Fruit fly (Drosophila melanogaster) whole organism, embryonic: Measurements from ENCODE around the gene sau.

Experiments used
- Aef1 ChIP-seq: fragments of 200-800 bp; sonication (Bioruptor generic); IDR thresholded peaks from 3 replicates; pipeline ENCODE4 v1.3.6; 2022; ENCODE audit warnings: missing biosample characterization, missing genetic modification characterization
- Bgb ChIP-seq: fragments of 200-800 bp; sonication (Bioruptor generic); IDR thresholded peaks from 2 replicates; pipeline ENCODE4 v1.3.6; 2022; ENCODE audit warnings: missing biosample characterization, missing genetic modification characterization; ENCODE audit not compliant: partially characterized antibody
- CG10565 ChIP-seq: fragments of 200-800 bp; sonication (Bioruptor generic); optimal IDR thresholded peaks from 3 replicates; lab custom pipeline; 2016; ENCODE audit warnings: missing biosample characterization, mild to moderate bottlenecking, missing genetic modification characterization
- CG10979 ChIP-seq: fragments of 200-800 bp; sonication (Bioruptor generic); optimal IDR thresholded peaks from 2 replicates; lab custom pipeline; 2018; ENCODE audit warnings: missing biosample characterization, mild to moderate bottlenecking, missing genetic modification characterization, moderate library complexity
- CG12219 ChIP-seq: fragments of 200-800 bp; sonication (Bioruptor generic); optimal IDR thresholded peaks from 3 replicates; lab custom pipeline; 2018; ENCODE audit warnings: missing biosample characterization, mild to moderate bottlenecking, missing genetic modification characterization
- CG12236 ChIP-seq: fragments of 200-800 bp; sonication (Bioruptor generic); optimal IDR thresholded peaks from 2 replicates; lab custom pipeline; 2016; ENCODE audit warnings: missing biosample characterization, missing genetic modification characterization
- CG13123 ChIP-seq: fragments of 200-800 bp; sonication (Bioruptor generic); optimal IDR thresholded peaks from 2 replicates; lab custom pipeline; 2016; ENCODE audit warnings: missing biosample characterization, missing genetic modification characterization
- CG1603 ChIP-seq: fragments of 200-800 bp; sonication (Bioruptor generic); optimal IDR thresholded peaks from 2 replicates; lab custom pipeline; 2019; ENCODE audit warnings: missing biosample characterization, mild to moderate bottlenecking, missing genetic modification characterization, moderate library complexity
- CG16815 ChIP-seq: fragments of 200-800 bp; sonication (Bioruptor generic); optimal IDR thresholded peaks from 3 replicates; lab custom pipeline; 2017; ENCODE audit warnings: missing biosample characterization, mild to moderate bottlenecking, missing genetic modification characterization
- CG17328 ChIP-seq: fragments of 200-800 bp; sonication (Bioruptor generic); IDR thresholded peaks from 2 replicates; pipeline ENCODE4 v1.3.6; 2022; ENCODE audit warnings: missing biosample characterization, missing genetic modification characterization
- CG17568 ChIP-seq: fragments of 200-800 bp; sonication (Bioruptor generic); optimal IDR thresholded peaks from 2 replicates; lab custom pipeline; 2018; ENCODE audit warnings: missing biosample characterization, mild to moderate bottlenecking, missing genetic modification characterization, moderate library complexity
- CG18262 ChIP-seq: fragments of 200-800 bp; optimal IDR thresholded peaks from 3 replicates; lab custom pipeline; 2019; ENCODE audit warnings: missing biosample characterization, mild to moderate bottlenecking, missing genetic modification characterization, moderate library complexity
- CG2678 ChIP-seq: fragments of 200-800 bp; sonication (Bioruptor generic); optimal IDR thresholded peaks from 3 replicates; lab custom pipeline; 2019; ENCODE audit warnings: missing biosample characterization, mild to moderate bottlenecking, missing genetic modification characterization, moderate library complexity
- CG31224 ChIP-seq: fragments of 200-800 bp; sonication (Bioruptor generic); IDR thresholded peaks from 2 replicates; pipeline ENCODE4 v1.3.6; 2022; ENCODE audit warnings: missing biosample characterization, missing genetic modification characterization
- CG32532 ChIP-seq: fragments of 200-800 bp; sonication (Bioruptor generic); IDR thresholded peaks from 2 replicates; pipeline ENCODE4 v1.3.6; 2022; ENCODE audit warnings: missing biosample characterization, missing genetic modification characterization
- CG3407 ChIP-seq: fragments of 200-800 bp; sonication (Bioruptor generic); optimal IDR thresholded peaks from 2 replicates; lab custom pipeline; 2018; ENCODE audit warnings: missing biosample characterization, mild to moderate bottlenecking, missing genetic modification characterization
- CG6689 ChIP-seq: fragments of 200-800 bp; sonication (Bioruptor generic); IDR thresholded peaks from 2 replicates; pipeline ENCODE4 v1.3.6; 2022; ENCODE audit warnings: missing biosample characterization, missing genetic modification characterization
- CG6791 ChIP-seq: fragments of 200-800 bp; sonication (Bioruptor generic); IDR thresholded peaks from 3 replicates; pipeline ENCODE4 v1.3.6; 2022; ENCODE audit warnings: missing biosample characterization, missing genetic modification characterization; ENCODE audit not compliant: partially characterized antibody
- CG7839 ChIP-seq: fragments of 200-800 bp; sonication (Bioruptor generic); optimal IDR thresholded peaks from 3 replicates; lab custom pipeline; 2018; ENCODE audit warnings: missing biosample characterization, mild to moderate bottlenecking, missing genetic modification characterization, moderate library complexity
- CG7963 ChIP-seq: fragments of 200-800 bp; sonication (Bioruptor generic); IDR thresholded peaks from 3 replicates; pipeline ENCODE4 v1.3.6; 2022; ENCODE audit warnings: missing biosample characterization, missing genetic modification characterization; ENCODE audit not compliant: partially characterized antibody
- D19A ChIP-seq: fragments of 200-800 bp; optimal IDR thresholded peaks from 3 replicates; lab custom pipeline; 2019; ENCODE audit warnings: missing biosample characterization, mild to moderate bottlenecking, missing genetic modification characterization, moderate library complexity
- Deaf1 ChIP-seq: fragments of 200-800 bp; optimal IDR thresholded peaks from 3 replicates; lab custom pipeline; 2019; ENCODE audit warnings: missing biosample characterization, mild to moderate bottlenecking, missing genetic modification characterization, moderate library complexity
- Fer3 ChIP-seq: fragments of 200-800 bp; sonication (Bioruptor generic); optimal IDR thresholded peaks from 2 replicates; lab custom pipeline; 2018; ENCODE audit warnings: missing biosample characterization, mild to moderate bottlenecking, missing genetic modification characterization, moderate library complexity
- Gsc ChIP-seq: fragments of 200-800 bp; sonication (Bioruptor generic); IDR thresholded peaks from 2 replicates; pipeline ENCODE4 v1.3.6; 2022; ENCODE audit warnings: missing biosample characterization, missing genetic modification characterization
- Hey ChIP-seq: fragments of 200-800 bp; sonication (Bioruptor generic); optimal IDR thresholded peaks from 3 replicates; lab custom pipeline; 2018; ENCODE audit warnings: missing biosample characterization, mild to moderate bottlenecking, missing genetic modification characterization
- HmgZ ChIP-seq: fragments of 200-800 bp; sonication (Bioruptor generic); optimal IDR thresholded peaks from 2 replicates; lab custom pipeline; 2018; ENCODE audit warnings: missing biosample characterization, mild to moderate bottlenecking, missing genetic modification characterization
- Jarid2 ChIP-seq: fragments of 200-800 bp; sonication (Bioruptor generic); optimal IDR thresholded peaks from 3 replicates; lab custom pipeline; 2017; ENCODE audit warnings: mild to moderate bottlenecking, missing biosample characterization, missing genetic modification reagents, missing genetic modification characterization
- Lhr ChIP-seq: fragments of 200-800 bp; sonication (Bioruptor generic); optimal IDR thresholded peaks from 3 replicates; lab custom pipeline; 2017; ENCODE audit warnings: mild to moderate bottlenecking, missing biosample characterization, missing genetic modification reagents, missing genetic modification characterization
- Lim3 ChIP-seq: fragments of 200-800 bp; sonication (Bioruptor generic); IDR thresholded peaks from 2 replicates; pipeline ENCODE4 v1.3.6; 2022; ENCODE audit warnings: missing biosample characterization, missing genetic modification characterization
- Med ChIP-seq: fragments of 200-800 bp; sonication (Bioruptor generic); peaks from one replicate; lab custom pipeline; 2016; ENCODE audit warnings: missing biosample characterization, missing genetic modification characterization, mild to moderate bottlenecking, inconsistent platforms, moderate library complexity
- NK7.1 ChIP-seq: fragments of 200-800 bp; sonication (Bioruptor generic); optimal IDR thresholded peaks from 3 replicates; lab custom pipeline; 2016; ENCODE audit warnings: missing biosample characterization, missing genetic modification characterization
- Nf-YA ChIP-seq: fragments of 200-800 bp; sonication (Bioruptor generic); IDR thresholded peaks from 2 replicates; pipeline ENCODE4 v1.3.6; 2022; ENCODE audit warnings: missing biosample characterization, missing genetic modification characterization
- Sox102F ChIP-seq: fragments of 200-800 bp; sonication (Bioruptor generic); optimal IDR thresholded peaks from 2 replicates; lab custom pipeline; 2018; ENCODE audit warnings: missing biosample characterization, mild to moderate bottlenecking, missing genetic modification characterization, moderate library complexity
- TFAM ChIP-seq: fragments of 200-800 bp; sonication (Bioruptor generic); optimal IDR thresholded peaks from 2 replicates; lab custom pipeline; 2017; ENCODE audit warnings: missing biosample characterization, missing genetic modification characterization, inconsistent platforms
- al ChIP-seq: fragments of 200-800 bp; sonication (Bioruptor generic); IDR thresholded peaks from 2 replicates; pipeline ENCODE4 v1.3.6; 2022; ENCODE audit warnings: missing biosample characterization, missing genetic modification characterization
- cato ChIP-seq: fragments of 200-800 bp; sonication (Bioruptor generic); optimal IDR thresholded peaks from 2 replicates; lab custom pipeline; 2016; ENCODE audit warnings: missing biosample characterization, missing genetic modification characterization, borderline replicate concordance
- eyg ChIP-seq: fragments of 200-800 bp; sonication (Bioruptor generic); optimal IDR thresholded peaks from 3 replicates; lab custom pipeline; 2016; ENCODE audit warnings: missing biosample characterization, missing genetic modification characterization
- gem ChIP-seq: fragments of 200-800 bp; sonication (Bioruptor generic); optimal IDR thresholded peaks from 2 replicates; lab custom pipeline; 2019; ENCODE audit warnings: missing biosample characterization, mild to moderate bottlenecking, missing genetic modification characterization, moderate library complexity
- gfzf ChIP-seq: fragments of 200-800 bp; sonication (Bioruptor generic); optimal IDR thresholded peaks from 2 replicates; lab custom pipeline; 2016; ENCODE audit warnings: missing biosample characterization, mild to moderate bottlenecking, missing genetic modification characterization, moderate library complexity
- gsb ChIP-seq: fragments of 200-800 bp; sonication (Bioruptor generic); IDR thresholded peaks from 2 replicates; pipeline ENCODE4 v1.3.6; 2022; ENCODE audit warnings: missing biosample characterization, missing genetic modification characterization
- gt ChIP-seq: fragments of 200-800 bp; sonication (Bioruptor generic); IDR thresholded peaks from 2 replicates; pipeline ENCODE4 v1.3.6; 2022; ENCODE audit warnings: missing biosample characterization, missing genetic modification characterization
- odd ChIP-seq: fragments of 200-800 bp; sonication (Bioruptor generic); optimal IDR thresholded peaks from 2 replicates; lab custom pipeline; 2017; ENCODE audit warnings: missing biosample characterization, mild to moderate bottlenecking, missing genetic modification characterization
- otp ChIP-seq: fragments of 200-800 bp; sonication (Bioruptor generic); IDR thresholded peaks from 3 replicates; pipeline ENCODE4, ENCODE4 v1.3.6; 2022; ENCODE audit warnings: missing biosample characterization, missing genetic modification characterization
- sima ChIP-seq: fragments of 200-800 bp; sonication (Bioruptor generic); optimal IDR thresholded peaks from 2 replicates; lab custom pipeline; 2016; ENCODE audit warnings: missing biosample characterization, missing genetic modification characterization
- slou ChIP-seq: fragments of 200-800 bp; sonication (Bioruptor generic); optimal IDR thresholded peaks from 3 replicates; lab custom pipeline; 2016; ENCODE audit warnings: missing biosample characterization, missing genetic modification characterization
- tgo ChIP-seq: fragments of 200-800 bp; sonication (Bioruptor generic); IDR thresholded peaks from 3 replicates; pipeline ENCODE4 v1.3.6; 2022; ENCODE audit warnings: missing biosample characterization, missing genetic modification characterization
- vvl ChIP-seq: fragments of 200-800 bp; sonication (Bioruptor generic); IDR thresholded peaks from 2 replicates; pipeline ENCODE4 v1.3.6; 2022; ENCODE audit warnings: missing biosample characterization, missing genetic modification characterization
- zfh1 ChIP-seq: fragments of 200-800 bp; sonication (Bioruptor generic); IDR thresholded peaks from 3 replicates; pipeline ENCODE4 v1.3.6; 2022; ENCODE audit warnings: missing biosample characterization, missing genetic modification characterization

The sau gene

dm6 chr2L:2177969-2178809 lies 48.0 kb upstream of the sau start, which contains the start of gene aop (continued):
- TF ChIP-seq Nf-YA: no peak
- TF ChIP-seq cato (GFP tag; lab: Kevin White, UChicago): no peak
- no peak for TF ChIP-seq Lhr
- no peak for TF ChIP-seq gfzf
- peak; percentile 7; the same call in 1 of the 2 replicates for TF ChIP-seq Bgb (GFP tag; lab: Robert Waterston, UW)
- no peak for TF ChIP-seq sima (GFP tag; lab: Kevin White, UChicago)
- no peak for TF ChIP-seq gem (tag; lab: Kevin White, UChicago)
- no peak for TF ChIP-seq CG31224 (GFP tag; lab: Robert Waterston, UW)
- TF ChIP-seq CG16815 (GFP tag; lab: Kevin White, UChicago): no peak
- TF ChIP-seq tgo (GFP tag; lab: Robert Waterston, UW): 0 out of 3 replicates have a peak, but pooled peaks have one; percentile 10
- TF ChIP-seq odd (GFP tag; lab: Kevin White, UChicago): peak; percentile 53
- peak; percentile 52 for TF ChIP-seq HmgZ
- no peak for TF ChIP-seq Sox102F (GFP tag; lab: Kevin White, UChicago)
- no peak for TF ChIP-seq CG12236 (GFP tag; lab: Kevin White, UChicago)
- TF ChIP-seq slou: no peak
- TF ChIP-seq Hey (tag; lab: Kevin White, UChicago): no peak
- no peak for TF ChIP-seq Aef1 (GFP tag; lab: Robert Waterston, UW)
- TF ChIP-seq Lim3 (GFP tag; lab: Robert Waterston, UW): no peak
- TF ChIP-seq Gsc (GFP tag; lab: Robert Waterston, UW): no peak
- no peak for TF ChIP-seq CG13123 (GFP tag; lab: Kevin White, UChicago)
- peak; percentile 33; the same call in 1 of the 3 replicates for TF ChIP-seq otp (GFP tag; lab: Robert Waterston, UW)
- peak; percentile 56 for TF ChIP-seq CG17328 (GFP tag; lab: Robert Waterston, UW)
- TF ChIP-seq gt (GFP tag; lab: Robert Waterston, UW): no peak
- no peak for TF ChIP-seq gsb
- peak; percentile 19 for TF ChIP-seq CG2678 (tag; lab: Kevin White, UChicago)
- no peak for TF ChIP-seq CG1603
- TF ChIP-seq CG32532 (GFP tag; lab: Robert Waterston, UW): no peak; the same call in 1 of the 2 replicates
- TF ChIP-seq CG6791 (GFP tag; lab: Robert Waterston, UW): no peak
- peak; percentile 4 for TF ChIP-seq CG10979 (tag; lab: Kevin White, UChicago)
- peak; percentile 98 for TF ChIP-seq Jarid2 (GFP tag; lab: Kevin White, UChicago)
- no peak for TF ChIP-seq Fer3 (tag; lab: Kevin White, UChicago)
- peak; percentile 5 for TF ChIP-seq CG3407
- TF ChIP-seq NK7.1: no peak
- TF ChIP-seq CG12219 (GFP tag; lab: Kevin White, UChicago): no peak
- peak; percentile 21; the same call in 1 of the 3 replicates for TF ChIP-seq CG7963 (GFP tag; lab: Robert Waterston, UW)
- no peak for TF ChIP-seq CG10565 (GFP tag; lab: Kevin White, UChicago)
- peak; percentile 88 for TF ChIP-seq Deaf1 (tag; lab: Kevin White, UChicago)
- no peak for TF ChIP-seq al
- no peak for TF ChIP-seq CG17568
- peak; percentile 26 for TF ChIP-seq D19A (tag; lab: Kevin White, UChicago)
- TF ChIP-seq vvl: peak; percentile 48; the same call in 1 of the 2 replicates
- peak; percentile 90 for TF ChIP-seq Med
- TF ChIP-seq CG6689: no peak
- peak; percentile 24 for TF ChIP-seq CG18262 (tag; lab: Kevin White, UChicago)
- TF ChIP-seq eyg (GFP tag; lab: Kevin White, UChicago): peak; percentile 31
- TF ChIP-seq TFAM (GFP tag; lab: Kevin White, UChicago): no peak
- 0 out of 3 replicates have a peak, but pooled peaks have one; percentile 48 for TF ChIP-seq zfh1 (GFP tag; lab: Robert Waterston, UW)
- peak; percentile 21 for TF ChIP-seq CG7839 (tag; lab: Kevin White, UChicago)
